Fruit fly (Drosophila melanogaster): ENCODE data around the gene CG12483.

The CG12483 gene

dm6 chr3L:127450-127849 lies 29.3 kb upstream of the CG12483 start:
- TF ChIP-seq z (GFP tag; IDR thresholded peaks at IDR 0.05): no peak
- TF ChIP-seq ato (GFP tag; IDR thresholded peaks at IDR 0.05; ENCODE audit: partially characterized antibody): no peak
- TF ChIP-seq Dip2 (GFP tag; IDR thresholded peaks at IDR 0.05): no peak
- TF ChIP-seq hkb (optimal IDR thresholded peaks at IDR 0.05): no peak
- TF ChIP-seq hkb (GFP tag; IDR thresholded peaks at IDR 0.05): no peak
- TF ChIP-seq CG9817 (tag; optimal IDR thresholded peaks at IDR 0.05): no peak
- no peak for TF ChIP-seq CG2116 (GFP tag; optimal IDR thresholded peaks at IDR 0.05)
- TF ChIP-seq CG12769 (tag; optimal IDR thresholded peaks at IDR 0.05): peak; percentile 60
- TF ChIP-seq CG6765 (GFP tag; optimal IDR thresholded peaks at IDR 0.05): no peak
- TF ChIP-seq CG17361 (GFP tag; IDR thresholded peaks at IDR 0.05): no peak
- no peak for TF ChIP-seq kah (GFP tag; optimal IDR thresholded peaks at IDR 0.05)
- TF ChIP-seq tap (tag; optimal IDR thresholded peaks at IDR 0.05): no peak
- no peak for TF ChIP-seq Ets65A (GFP tag)
- TF ChIP-seq Usf (GFP tag; optimal IDR thresholded peaks at IDR 0.05): no peak
- TF ChIP-seq CG17186 (GFP tag; optimal IDR thresholded peaks at IDR 0.05): no peak
- no peak for TF ChIP-seq onecut (GFP tag; IDR thresholded peaks at IDR 0.05)
- no peak for TF ChIP-seq CG4282 (GFP tag; optimal IDR thresholded peaks at IDR 0.05)
- TF ChIP-seq mirr (GFP tag; optimal IDR thresholded peaks at IDR 0.05): no peak
- TF ChIP-seq abd-A (tag; optimal IDR thresholded peaks at IDR 0.05): peak; percentile 60
- no peak for TF ChIP-seq zf30C (GFP tag; optimal IDR thresholded peaks at IDR 0.05)
- no peak for TF ChIP-seq org-1 (GFP tag; optimal IDR thresholded peaks at IDR 0.05)
- TF ChIP-seq HLH4C (GFP tag; IDR thresholded peaks at IDR 0.05; ENCODE audit: partially characterized antibody): no peak
- TF ChIP-seq gsb-n (tag; optimal IDR thresholded peaks at IDR 0.05): no peak
- no peak for TF ChIP-seq fu2 (GFP tag; optimal IDR thresholded peaks at IDR 0.05)
- no peak for TF ChIP-seq knrl (GFP tag; IDR thresholded peaks at IDR 0.05; ENCODE audit: partially characterized antibody)
- TF ChIP-seq CG7271 (tag; optimal IDR thresholded peaks at IDR 0.05): no peak
- TF ChIP-seq ERR (GFP tag; optimal IDR thresholded peaks at IDR 0.05): no peak
- TF ChIP-seq sna (GFP tag; IDR thresholded peaks at IDR 0.05; ENCODE audit: partially characterized antibody): no peak
- TF ChIP-seq pan (optimal IDR thresholded peaks at IDR 0.05): no peak
- peak in 1 of 2 experiments; percentile 27 for TF ChIP-seq pan (GFP tag; optimal IDR thresholded peaks at IDR 0.05 in 1 of 2, IDR thresholded peaks at IDR 0.05 in 1 of 2)
- TF ChIP-seq H2.0 (GFP tag; IDR thresholded peaks at IDR 0.05): no peak
- peak; percentile 30 for TF ChIP-seq oc (tag; optimal IDR thresholded peaks at IDR 0.05)
- TF ChIP-seq CG14860 (GFP tag; IDR thresholded peaks at IDR 0.05; ENCODE audit: partially characterized antibody): no peak
- peak; percentile 64; the same call in 1 of the 2 replicates for TF ChIP-seq vvl (GFP tag; IDR thresholded peaks at IDR 0.05)
- TF ChIP-seq Med (GFP tag): peak; percentile 39
- no peak for TF ChIP-seq NC2β (GFP tag; optimal IDR thresholded peaks at IDR 0.05)
- TF ChIP-seq emc (GFP tag; optimal IDR thresholded peaks at IDR 0.05): no peak
- peak; percentile 81 for TF ChIP-seq Awh (GFP tag; IDR thresholded peaks at IDR 0.05)
- no peak for TF ChIP-seq CG16863 (GFP tag; optimal IDR thresholded peaks at IDR 0.05)
- no peak for TF ChIP-seq CG3838 (GFP tag; optimal IDR thresholded peaks at IDR 0.05)
- no peak for TF ChIP-seq sens-2 (GFP tag; IDR thresholded peaks at IDR 0.05)
- no peak for TF ChIP-seq Nf-YC (tag; optimal IDR thresholded peaks at IDR 0.05)
- peak; percentile 47 for TF ChIP-seq sd (tag; optimal IDR thresholded peaks at IDR 0.05)
- peak; percentile 26 for TF ChIP-seq Vsx1 (GFP tag; optimal IDR thresholded peaks at IDR 0.05)

All from whole organism, embryonic.